Worm (Caenorhabditis elegans) whole organism, L1 larva: ENCODE results near the gene cyp-14A4.

Source experiments
- lin-13 ChIP-seq: fragments of 150-350 bp; optimal IDR thresholded peaks from 2 replicates; lab custom pipeline; 2014; ENCODE audit warnings: missing biosample characterization, missing genetic modification reagents, missing genetic modification characterization
- nhr-28 ChIP-seq: fragments of 150-350 bp; optimal IDR thresholded peaks from 2 replicates; lab custom pipeline; 2014; ENCODE audit warnings: missing biosample characterization, missing genetic modification characterization

DNA sequence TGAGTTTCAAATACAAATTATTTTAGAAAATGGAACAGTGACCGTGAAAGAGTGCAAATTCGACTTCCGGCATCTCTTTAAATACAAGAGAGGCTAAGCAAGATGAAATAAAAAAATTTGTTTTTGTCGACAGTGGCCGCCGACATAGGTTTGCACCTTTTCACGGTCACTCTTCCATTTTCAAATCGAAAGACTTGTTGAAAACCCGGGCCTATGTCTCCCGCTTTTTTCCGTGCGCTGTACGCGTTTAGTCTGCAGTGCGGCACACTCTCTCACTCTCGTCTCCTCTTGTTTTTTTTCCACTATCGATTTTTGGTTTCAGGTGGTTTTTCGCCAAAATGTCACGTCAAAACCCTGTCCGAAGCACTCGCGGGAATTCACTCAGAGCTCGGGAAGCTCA is 38.9 kb downstream of the cyp-14A4 start, which contains the start of gene hpl-1:
- TF ChIP-seq lin-13 (GFP tag; lab: Kevin White, UChicago) (no peak), nhr-28 (tag; lab: Kevin White, UChicago) (no peak)
